Worm (Caenorhabditis elegans): ENCODE results near the gene Y45F10D.2.

- TF ChIP-seq tra-4 (tag; optimal IDR thresholded peaks at IDR 0.05) = no peak
- TF ChIP-seq ceh-36 (tag; optimal IDR thresholded peaks at IDR 0.05) = no peak
- TF ChIP-seq F13C5.2 (tag; optimal IDR thresholded peaks at IDR 0.05) = no peak
- no peak for TF ChIP-seq hnd-1 (tag; optimal IDR thresholded peaks at IDR 0.05)
- TF ChIP-seq ets-7 (tag; optimal IDR thresholded peaks at IDR 0.05) = no peak
- no peak for TF ChIP-seq ama-1 (optimal IDR thresholded peaks at IDR 0.05)
- no peak for TF ChIP-seq flt-1 (GFP tag; IDR thresholded peaks at IDR 0.05)
Measured at ce11 chrIV:13774578-13774977, at the start of gene Y45F10D.2.
